Worm (Caenorhabditis elegans) whole organism, L4 larva: ENCODE measurements around the gene C50B6.7.

Experiments
- F44E2.7 ChIP-seq: fragments of 200-800 bp; sonication (Bioruptor generic); IDR thresholded peaks from 2 replicates; pipeline ENCODE4 v2.1.2; 2022; ENCODE audit warnings: missing genetic modification characterization, missing compliant biosample characterization
- ZK546.5 ChIP-seq, 2 experiments: sonication (generic microtip); optimal IDR thresholded peaks; 2 replicates each; lab custom pipeline; 2017; ENCODE audit warnings: missing biosample characterization in 2 of 2, missing genetic modification characterization in 2 of 2
- ceh-28 ChIP-seq: fragments of 150-350 bp; optimal IDR thresholded peaks from 2 replicates; lab custom pipeline; 2014; ENCODE audit warnings: missing biosample characterization, missing genetic modification reagents, missing genetic modification characterization
- ctbp-1 ChIP-seq: fragments of 200-800 bp; sonication (Bioruptor generic); IDR thresholded peaks from 2 replicates; pipeline ENCODE4 v1.3.6; 2022; ENCODE audit warnings: missing genetic modification reagents, missing genetic modification characterization, missing compliant biosample characterization
- dpl-1 ChIP-seq: fragments of 150-350 bp; optimal IDR thresholded peaks from 2 replicates; lab custom pipeline; 2014; ENCODE audit warnings: missing biosample characterization, missing genetic modification reagents, missing genetic modification characterization
- egl-43 ChIP-seq: fragments of 200-800 bp; sonication (Bioruptor generic); IDR thresholded peaks from 2 replicates; pipeline ENCODE4 v1.3.6; 2022; ENCODE audit warnings: missing genetic modification reagents, missing genetic modification characterization, missing compliant biosample characterization
- hlh-11 ChIP-seq: fragments of 200-800 bp; sonication (Bioruptor generic); optimal IDR thresholded peaks from 2 replicates; lab custom pipeline; 2018; ENCODE audit warnings: mild to moderate bottlenecking, missing genetic modification characterization, missing compliant biosample characterization
- jun-1 ChIP-seq: fragments of 150-350 bp; optimal IDR thresholded peaks from 2 replicates; lab custom pipeline; 2014; ENCODE audit warnings: missing biosample characterization, missing genetic modification reagents, missing genetic modification characterization
- mdl-1 ChIP-seq, 2 experiments: fragments of 150-350 bp in 1 of 2; sonication (generic microtip) in 1 of 2; optimal IDR thresholded peaks; 2 replicates each; lab custom pipeline; 2014 to 2017; ENCODE audit warnings: missing biosample characterization in 2 of 2, missing genetic modification characterization in 2 of 2
- nhr-10 ChIP-seq: fragments of 150-350 bp; optimal IDR thresholded peaks from 2 replicates; lab custom pipeline; 2014; ENCODE audit warnings: missing biosample characterization, missing genetic modification characterization
- nhr-25 ChIP-seq: sonication (generic microtip); optimal IDR thresholded peaks from 2 replicates; lab custom pipeline; 2017; ENCODE audit warnings: missing genetic modification characterization, mild to moderate bottlenecking, missing compliant biosample characterization, antibody characterized with exemption, moderate library complexity, borderline replicate concordance; ENCODE audit not compliant: insufficient read depth
- pqm-1 ChIP-seq: sonication (generic microtip); optimal IDR thresholded peaks from 2 replicates; lab custom pipeline; 2017; ENCODE audit warnings: missing biosample characterization, missing genetic modification characterization

DNA sequence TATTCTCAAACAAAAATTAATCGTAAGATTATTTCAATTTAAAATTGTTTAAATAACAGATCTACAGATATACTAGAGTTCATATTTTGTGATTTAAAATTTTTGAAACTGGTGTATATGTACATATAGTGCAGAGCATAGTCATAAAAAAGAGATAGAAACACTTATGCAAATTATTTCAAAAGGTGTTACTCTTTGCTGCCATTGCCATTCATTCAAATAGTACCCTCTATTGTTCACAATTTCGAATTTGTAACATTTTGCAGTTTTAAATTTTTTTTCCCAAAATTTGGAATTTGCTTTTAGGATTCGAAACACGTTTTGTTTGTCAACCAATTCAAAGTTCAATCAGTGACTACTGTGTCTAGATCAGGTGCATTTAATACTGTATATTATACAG lies 35.5 kb upstream of the C50B6.7 start, which contains the start of gene F32H5.4:
- TF ChIP-seq hlh-11 (no peak), dpl-1 (GFP tag; lab: Kevin White, UChicago) (no peak), ZK546.5 (tag; optimal IDR thresholded peaks at IDR 0.05; lab: Kevin White, UChicago) (no peak), nhr-25 (no peak), nhr-10 (tag; lab: Kevin White, UChicago) (no peak), mdl-1 (tag; optimal IDR thresholded peaks at IDR 0.05; lab: Kevin White, UChicago) (no peak), egl-43 (GFP tag; lab: Robert Waterston, UW) (no peak), F44E2.7 (GFP tag; lab: Robert Waterston, UW) (no peak), ceh-28 (no peak), jun-1 (no peak), pqm-1 (tag; lab: Kevin White, UChicago) (no peak), ctbp-1 (GFP tag; lab: Robert Waterston, UW) (no peak)
